Worm (Caenorhabditis elegans): ENCODE data around the gene clc-19.

clc-19 gene

ce11 chrIII:839491-839890 is 33.9 kb downstream of the clc-19 start, which contains the start of gene dos-3:
TSS of gene dos-3 (minus strand) at chrIII:839591.
- TF ChIP-seq nhr-11 (tag; optimal IDR thresholded peaks at IDR 0.05) (no peak), sox-4 (tag; optimal IDR thresholded peaks at IDR 0.05) (no peak), dve-1 (tag; optimal IDR thresholded peaks at IDR 0.05) (no peak), ceh-18 (tag; optimal IDR thresholded peaks at IDR 0.05) (no peak), pha-2 (tag; optimal IDR thresholded peaks at IDR 0.05) (no peak), ceh-45 (GFP tag; IDR thresholded peaks at IDR 0.05) (no peak), lin-11 (tag; optimal IDR thresholded peaks at IDR 0.05) (no peak), elt-2 (tag; optimal IDR thresholded peaks at IDR 0.05) (no peak), unc-55 (GFP tag; optimal IDR thresholded peaks at IDR 0.05) (no peak), C38D4.7 (GFP tag; optimal IDR thresholded peaks at IDR 0.05) (no peak), pax-1 (tag; optimal IDR thresholded peaks at IDR 0.05) (no peak), ets-4 (tag; optimal IDR thresholded peaks at IDR 0.05) (no peak), K02D7.2 (tag; optimal IDR thresholded peaks at IDR 0.05) (no peak), ceh-9 (tag; optimal IDR thresholded peaks at IDR 0.05) (no peak), ttx-3 (tag; optimal IDR thresholded peaks at IDR 0.05) (no peak), sox-2 (GFP tag; IDR thresholded peaks at IDR 0.05) (no peak), npax-4 (tag; optimal IDR thresholded peaks at IDR 0.05) (no peak), pag-3 (tag; optimal IDR thresholded peaks at IDR 0.05; ENCODE audit: borderline replicate concordance) (no peak)

ce11 chrIII:835713-836278 is 37.6 kb downstream of the clc-19 start:
- TF ChIP-seq unc-3 (GFP tag; conservative IDR thresholded peaks at IDR 0.05) = peak; percentile 26; the same call in 1 of the 2 replicates
- TF ChIP-seq unc-3 (tag; optimal IDR thresholded peaks at IDR 0.05) = no peak
- no peak for TF ChIP-seq ceh-31 (tag; optimal IDR thresholded peaks at IDR 0.05)
- no peak for TF ChIP-seq pat-9 (tag; optimal IDR thresholded peaks at IDR 0.05)
- no peak for TF ChIP-seq dmd-4 (tag; optimal IDR thresholded peaks at IDR 0.05; ENCODE audit: borderline replicate concordance)
- TF ChIP-seq pha-2 (tag; optimal IDR thresholded peaks at IDR 0.05) = peak; percentile 77
- TF ChIP-seq zip-5 (tag; optimal IDR thresholded peaks at IDR 0.05) = no peak
- no peak for TF ChIP-seq K09A11.1 (tag; optimal IDR thresholded peaks at IDR 0.05; ENCODE audit: insufficient read depth)
- TF ChIP-seq ceh-34 (tag; optimal IDR thresholded peaks at IDR 0.05) = no peak
- no peak for TF ChIP-seq ceh-14 (tag; optimal IDR thresholded peaks at IDR 0.05)
- TF ChIP-seq sox-4 (tag; optimal IDR thresholded peaks at IDR 0.05) = peak; percentile 70
- peak; percentile 61 for TF ChIP-seq C38D4.7 (GFP tag; optimal IDR thresholded peaks at IDR 0.05)
- no peak for TF ChIP-seq fax-1 (tag; optimal IDR thresholded peaks at IDR 0.05)
- TF ChIP-seq nhr-232 (tag; optimal IDR thresholded peaks at IDR 0.05) = no peak
- peak; percentile 30 for TF ChIP-seq ceh-24 (tag; optimal IDR thresholded peaks at IDR 0.05)
- TF ChIP-seq ceh-30 (tag; optimal IDR thresholded peaks at IDR 0.05) = no peak
- TF ChIP-seq npax-4 (tag; optimal IDR thresholded peaks at IDR 0.05) = no peak
- TF ChIP-seq nfya-1 (tag; optimal IDR thresholded peaks at IDR 0.05) = peak; percentile 67
- peak; percentile 28 for TF ChIP-seq fkh-10 (GFP tag; optimal IDR thresholded peaks at IDR 0.05)
- no peak for TF ChIP-seq ceh-22 (tag; optimal IDR thresholded peaks at IDR 0.05)
- TF ChIP-seq pqm-1 (tag; optimal IDR thresholded peaks at IDR 0.05) = no peak
- peak; percentile 22 for TF ChIP-seq ceh-9 (tag; optimal IDR thresholded peaks at IDR 0.05)
- peak; percentile 81 for TF ChIP-seq T23F11.4 (GFP tag; optimal IDR thresholded peaks at IDR 0.05)
- TF ChIP-seq lim-6 (tag; optimal IDR thresholded peaks at IDR 0.05) = no peak
- peak; percentile 54 for TF ChIP-seq che-1 (tag; optimal IDR thresholded peaks at IDR 0.05)
- peak; percentile 70 for TF ChIP-seq ceh-45 (GFP tag; IDR thresholded peaks at IDR 0.05)
- no peak for TF ChIP-seq tbx-2 (tag; optimal IDR thresholded peaks at IDR 0.05)
- no peak for TF ChIP-seq unc-55 (GFP tag; optimal IDR thresholded peaks at IDR 0.05)
- TF ChIP-seq ref-2 (tag; optimal IDR thresholded peaks at IDR 0.05) = peak; percentile 38
- no peak for TF ChIP-seq ahr-1 (tag; optimal IDR thresholded peaks at IDR 0.05)
- no peak for TF ChIP-seq ceh-6 (GFP tag; optimal IDR thresholded peaks at IDR 0.05)
- TF ChIP-seq nhr-11 (tag; optimal IDR thresholded peaks at IDR 0.05) = peak; percentile 49
- no peak for TF ChIP-seq rnt-1 (tag; optimal IDR thresholded peaks at IDR 0.05)
- no peak for TF ChIP-seq unc-86 (tag; optimal IDR thresholded peaks at IDR 0.05)
- peak; percentile 34 for TF ChIP-seq C08G9.2 (tag; optimal IDR thresholded peaks at IDR 0.05)
- TF ChIP-seq hlh-15 (tag; optimal IDR thresholded peaks at IDR 0.05) = no peak
- TF ChIP-seq pag-3 (tag; optimal IDR thresholded peaks at IDR 0.05; ENCODE audit: borderline replicate concordance) = no peak
- TF ChIP-seq sox-2 (GFP tag; IDR thresholded peaks at IDR 0.05) = no peak; the same call in 1 of the 2 replicates
- peak; percentile 13 for TF ChIP-seq F13H6.1 (tag; optimal IDR thresholded peaks at IDR 0.05)
- TF ChIP-seq hlh-13 (GFP tag; optimal IDR thresholded peaks at IDR 0.05) = no peak
- TF ChIP-seq ztf-16 (tag; optimal IDR thresholded peaks at IDR 0.05) = peak; percentile 35
- no peak for TF ChIP-seq ttx-3 (tag; optimal IDR thresholded peaks at IDR 0.05)
